Fruit fly (Drosophila melanogaster) whole organism, adult: ENCODE measurements around the gene CG11694.

ENCODE experiments used
- Crg-1 ChIP-seq: fragments of 200-800 bp; sonication (Bioruptor generic); optimal IDR thresholded peaks from 2 replicates; lab custom pipeline; 2016; ENCODE audit warnings: missing biosample characterization, missing genetic modification characterization
- pad ChIP-seq: fragments of 200-800 bp; sonication (Bioruptor generic); optimal IDR thresholded peaks from 3 replicates; lab custom pipeline; 2017; ENCODE audit warnings: missing biosample characterization, missing genetic modification characterization, mild to moderate bottlenecking, moderate library complexity, missing genetic modification reagents
- tj ChIP-seq: fragments of 200-800 bp; sonication (Bioruptor generic); optimal IDR thresholded peaks from 3 replicates; lab custom pipeline; 2017; ENCODE audit warnings: missing biosample characterization, mild to moderate bottlenecking, missing genetic modification characterization, moderate library complexity

DNA sequence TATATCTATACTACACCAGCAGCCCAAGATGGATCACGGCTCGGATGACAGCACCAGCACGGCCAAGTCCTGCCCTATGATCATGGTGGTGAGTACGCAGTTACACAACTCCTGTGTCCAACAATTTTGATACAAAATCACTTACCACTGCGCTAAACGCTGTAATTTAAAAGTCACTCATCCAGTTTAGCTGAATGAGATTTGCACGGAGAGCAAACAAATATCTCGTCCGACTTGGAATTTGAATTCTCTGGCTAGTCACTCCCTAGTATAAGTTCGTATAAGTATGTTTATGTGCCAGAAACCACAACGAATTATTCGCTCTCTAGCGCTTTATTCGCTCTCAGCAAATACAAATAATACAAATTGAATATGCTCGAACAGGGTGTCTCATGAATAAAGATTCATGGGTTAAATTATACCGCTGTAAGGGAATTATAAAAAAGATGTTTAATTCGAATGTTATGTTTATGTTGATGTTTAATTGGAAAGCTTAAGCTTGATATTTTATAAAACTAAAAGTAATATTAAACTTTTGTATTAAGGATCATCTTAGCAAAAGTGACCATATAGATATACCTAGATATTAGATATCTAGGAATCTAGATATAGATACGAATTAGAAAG is 5.9 kb upstream of the CG11694 start:
- no peak for TF ChIP-seq tj (GFP tag; lab: Kevin White, UChicago)
- TF ChIP-seq pad (GFP tag; lab: Kevin White, UChicago), result no peak
- no peak for TF ChIP-seq Crg-1 (GFP tag; lab: Kevin White, UChicago)
